Worm (Caenorhabditis elegans) whole organism, midembryonic: ENCODE data around the gene srlf-2.

Source experiments
- T22C8.4 ChIP-seq: fragments of 200-800 bp; sonication (Bioruptor generic); IDR thresholded peaks from 2 replicates; pipeline ENCODE4 v1.3.6; 2022; ENCODE audit warnings: missing genetic modification characterization, missing compliant biosample characterization
- cog-1 ChIP-seq: sonication (generic microtip); optimal IDR thresholded peaks from 2 replicates; lab custom pipeline; 2016; ENCODE audit warnings: missing genetic modification characterization, missing compliant biosample characterization
- flt-1 ChIP-seq: fragments of 200-800 bp; sonication (Bioruptor generic); IDR thresholded peaks from 2 replicates; pipeline ENCODE4 v1.3.6; 2022; ENCODE audit warnings: missing genetic modification characterization, missing compliant biosample characterization
- klf-2 ChIP-seq: fragments of 200-800 bp; sonication (Bioruptor generic); conservative IDR thresholded peaks from 2 replicates; pipeline ENCODE4 v1.3.6; 2022; ENCODE audit warnings: missing genetic modification reagents, missing genetic modification characterization, missing compliant biosample characterization
- med-1 ChIP-seq: sonication (generic microtip); optimal IDR thresholded peaks from 2 replicates; lab custom pipeline; 2017; ENCODE audit warnings: missing genetic modification characterization, mild to moderate bottlenecking, missing compliant biosample characterization, antibody characterized with exemption, missing genetic modification reagents; ENCODE audit not compliant: insufficient read depth
- ref-1 ChIP-seq: fragments of 200-800 bp; sonication (Bioruptor generic); conservative IDR thresholded peaks from 2 replicates; pipeline ENCODE4 v1.3.6; 2022; ENCODE audit warnings: missing genetic modification reagents, missing genetic modification characterization, missing compliant biosample characterization
- tab-1 ChIP-seq: fragments of 200-800 bp; sonication (Bioruptor generic); IDR thresholded peaks from 2 replicates; pipeline ENCODE4 v1.3.6; 2022; ENCODE audit warnings: missing genetic modification characterization, missing compliant biosample characterization
- ztf-23 ChIP-seq: fragments of 200-800 bp; sonication (Bioruptor generic); IDR thresholded peaks from 2 replicates; pipeline ENCODE4 v1.3.6; 2022; ENCODE audit warnings: missing genetic modification reagents, missing genetic modification characterization, missing compliant biosample characterization
- ztf-29 ChIP-seq: fragments of 200-800 bp; sonication (Bioruptor generic); IDR thresholded peaks from 2 replicates; pipeline ENCODE4 v1.3.6; 2022; ENCODE audit warnings: missing genetic modification reagents, missing genetic modification characterization, missing compliant biosample characterization

Gene srlf-2

ce11 chrIV:8506034-8506433, 16.0 kb downstream of the srlf-2 start:
- TF ChIP-seq med-1 (GFP tag; lab: Kevin White, UChicago) (no peak), T22C8.4 (no peak), flt-1 (GFP tag; lab: Robert Waterston, UW) (no peak), tab-1 (no peak), ztf-23 (GFP tag; lab: Robert Waterston, UW) (no peak), cog-1 (tag; lab: Kevin White, UChicago) (no peak), ztf-29 (GFP tag; lab: Robert Waterston, UW) (no peak), klf-2 (GFP tag; lab: Robert Waterston, UW) (no peak), ref-1 (no peak)

ce11 chrIV:8510534-8510933, 20.5 kb downstream of the srlf-2 start, which contains the start of gene tag-77:
TSS of gene tag-77 (minus strand) at chrIV:8510548.
- no peak for TF ChIP-seq flt-1 (GFP tag; lab: Robert Waterston, UW)
- no peak for TF ChIP-seq ztf-23 (GFP tag; lab: Robert Waterston, UW)
- no peak for TF ChIP-seq klf-2 (GFP tag; lab: Robert Waterston, UW)
- TF ChIP-seq tab-1 = no peak
- TF ChIP-seq cog-1 (tag; lab: Kevin White, UChicago) = no peak
- TF ChIP-seq T22C8.4 = no peak

- TF ChIP-seq T22C8.4 = no peak
- TF ChIP-seq klf-2 (GFP tag; lab: Robert Waterston, UW) = no peak
- no peak for TF ChIP-seq ztf-29 (GFP tag; lab: Robert Waterston, UW)
Observed at ce11 chrIV:8511056-8511455, 21.0 kb downstream of the srlf-2 start, which contains the start of gene mes-6. TSS of gene mes-6 (plus strand) at chrIV:8511284.

- TF ChIP-seq tab-1 (no peak), med-1 (GFP tag; lab: Kevin White, UChicago) (no peak), klf-2 (GFP tag; lab: Robert Waterston, UW) (no peak), T22C8.4 (no peak), ref-1 (no peak), flt-1 (GFP tag; lab: Robert Waterston, UW) (no peak), cog-1 (tag; lab: Kevin White, UChicago) (no peak), ztf-23 (GFP tag; lab: Robert Waterston, UW) (no peak), ztf-29 (GFP tag; lab: Robert Waterston, UW) (no peak)
Observed at ce11 chrIV:8512679-8513078, 22.7 kb downstream of the srlf-2 start, which contains the start of gene C09G4.4. TSS of gene C09G4.4 (plus strand) at chrIV:8512979.

ce11 chrIV:8513619-8514018, 23.6 kb downstream of the srlf-2 start, which contains the start of gene cks-1:
TSS of gene cks-1 (plus strand) at chrIV:8513919.
- TF ChIP-seq ref-1 (no peak), ztf-29 (GFP tag; lab: Robert Waterston, UW) (no peak), ztf-23 (GFP tag; lab: Robert Waterston, UW) (no peak), tab-1 (no peak), cog-1 (tag; lab: Kevin White, UChicago) (no peak), flt-1 (GFP tag; lab: Robert Waterston, UW) (no peak), klf-2 (GFP tag; lab: Robert Waterston, UW) (no peak), med-1 (GFP tag; lab: Kevin White, UChicago) (no peak), T22C8.4 (no peak)

ce11 chrIV:8514546-8514945, 24.5 kb downstream of the srlf-2 start:
- TF ChIP-seq ztf-23 (GFP tag; lab: Robert Waterston, UW) = no peak
- TF ChIP-seq klf-2 (GFP tag; lab: Robert Waterston, UW) = no peak
- TF ChIP-seq cog-1 (tag; lab: Kevin White, UChicago) = no peak
- no peak for TF ChIP-seq ref-1
- no peak for TF ChIP-seq flt-1 (GFP tag; lab: Robert Waterston, UW)
- no peak for TF ChIP-seq ztf-29 (GFP tag; lab: Robert Waterston, UW)
- TF ChIP-seq med-1 (GFP tag; lab: Kevin White, UChicago) = no peak
- no peak for TF ChIP-seq T22C8.4
- no peak for TF ChIP-seq tab-1

ce11 chrIV:8519949-8520348, 29.9 kb downstream of the srlf-2 start:
- no peak for TF ChIP-seq flt-1 (GFP tag; lab: Robert Waterston, UW)
- TF ChIP-seq cog-1 (tag; lab: Kevin White, UChicago) = no peak
- TF ChIP-seq med-1 (GFP tag; lab: Kevin White, UChicago) = no peak

- TF ChIP-seq T22C8.4 = no peak
- no peak for TF ChIP-seq tab-1
- TF ChIP-seq cog-1 (tag; lab: Kevin White, UChicago) = no peak
Observed at ce11 chrIV:8520594-8520993, 30.6 kb downstream of the srlf-2 start, which contains the start of gene pkg-2. TSS of gene pkg-2 (plus strand) at chrIV:8520894.

ce11 chrIV:8523981-8524380, 34.0 kb downstream of the srlf-2 start:
- TF ChIP-seq ztf-23 (GFP tag; lab: Robert Waterston, UW) (no peak), ztf-29 (GFP tag; lab: Robert Waterston, UW) (no peak), cog-1 (tag; lab: Kevin White, UChicago) (no peak), tab-1 (no peak), med-1 (GFP tag; lab: Kevin White, UChicago) (no peak), T22C8.4 (no peak), ref-1 (no peak), flt-1 (GFP tag; lab: Robert Waterston, UW) (no peak), klf-2 (GFP tag; lab: Robert Waterston, UW) (no peak)

- TF ChIP-seq tab-1 = no peak
- no peak for TF ChIP-seq ztf-29 (GFP tag; lab: Robert Waterston, UW)
- TF ChIP-seq T22C8.4 = no peak
- TF ChIP-seq med-1 (GFP tag; lab: Kevin White, UChicago) = no peak
Observed at ce11 chrIV:8526050-8526449, 36.0 kb downstream of the srlf-2 start.

ce11 chrIV:8526579-8526978, 36.6 kb downstream of the srlf-2 start:
- no peak for TF ChIP-seq T22C8.4
- no peak for TF ChIP-seq ref-1
- TF ChIP-seq ztf-23 (GFP tag; lab: Robert Waterston, UW) = no peak
- TF ChIP-seq med-1 (GFP tag; lab: Kevin White, UChicago) = no peak
- TF ChIP-seq tab-1 = no peak
- TF ChIP-seq klf-2 (GFP tag; lab: Robert Waterston, UW) = no peak
- TF ChIP-seq flt-1 (GFP tag; lab: Robert Waterston, UW) = no peak
- no peak for TF ChIP-seq cog-1 (tag; lab: Kevin White, UChicago)
- TF ChIP-seq ztf-29 (GFP tag; lab: Robert Waterston, UW) = no peak
